Worm (Caenorhabditis elegans) whole organism, early embryonic: ENCODE measurements around the gene tni-1.

Experiments
- B0310.2 ChIP-seq: sonication (generic microtip); optimal IDR thresholded peaks from 2 replicates; lab custom pipeline; 2016; ENCODE audit warnings: mild to moderate bottlenecking, missing genetic modification characterization, missing compliant biosample characterization
- F13C5.2 ChIP-seq: sonication (generic microtip); optimal IDR thresholded peaks from 2 replicates; lab custom pipeline; 2017; ENCODE audit warnings: mild to moderate bottlenecking, missing genetic modification characterization, inconsistent platforms, missing compliant biosample characterization
- aly-1 ChIP-seq: sonication (generic microtip); optimal IDR thresholded peaks from 2 replicates; lab custom pipeline; 2016; ENCODE audit warnings: missing genetic modification characterization, missing compliant biosample characterization
- ama-1 ChIP-seq: fragments of 150-350 bp; optimal IDR thresholded peaks from 2 replicates; lab custom pipeline; 2014
- ceh-13 ChIP-seq: fragments of 200-800 bp; sonication (Bioruptor generic); optimal IDR thresholded peaks from 2 replicates; lab custom pipeline; 2018; ENCODE audit warnings: mild to moderate bottlenecking, missing genetic modification characterization, missing compliant biosample characterization
- ceh-36 ChIP-seq: sonication (generic microtip); optimal IDR thresholded peaks from 2 replicates; lab custom pipeline; 2016; ENCODE audit warnings: missing genetic modification characterization, inconsistent platforms, missing compliant biosample characterization
- ets-7 ChIP-seq: sonication (generic microtip); optimal IDR thresholded peaks from 2 replicates; lab custom pipeline; 2016; ENCODE audit warnings: missing genotype, missing genetic modification characterization, missing compliant biosample characterization
- flt-1 ChIP-seq: fragments of 200-800 bp; sonication (Bioruptor generic); IDR thresholded peaks from 2 replicates; pipeline ENCODE4 v1.3.6; 2022; ENCODE audit warnings: missing genetic modification characterization, missing compliant biosample characterization
- hmbx-1 ChIP-seq: sonication (generic microtip); optimal IDR thresholded peaks from 2 replicates; lab custom pipeline; 2016; ENCODE audit warnings: mild to moderate bottlenecking, missing genetic modification characterization, missing compliant biosample characterization
- hmg-4 ChIP-seq: fragments of 200-800 bp; sonication (Bioruptor generic); optimal IDR thresholded peaks from 2 replicates; lab custom pipeline; 2018; ENCODE audit warnings: mild to moderate bottlenecking, missing genetic modification characterization, missing compliant biosample characterization
- hnd-1 ChIP-seq: sonication (generic microtip); optimal IDR thresholded peaks from 2 replicates; lab custom pipeline; 2016; ENCODE audit warnings: missing genetic modification characterization, missing compliant biosample characterization
- scrt-1 ChIP-seq: fragments of 200-800 bp; sonication (Bioruptor generic); IDR thresholded peaks from 2 replicates; pipeline ENCODE4 v1.3.6; 2022; ENCODE audit warnings: missing genetic modification characterization, missing compliant biosample characterization
- sea-1 ChIP-seq: fragments of 200-800 bp; sonication (Bioruptor generic); conservative IDR thresholded peaks from 2 replicates; pipeline ENCODE4 v1.3.6; 2022; ENCODE audit warnings: missing genetic modification characterization, missing compliant biosample characterization
- tra-4 ChIP-seq: sonication (generic microtip); optimal IDR thresholded peaks from 2 replicates; lab custom pipeline; 2017; ENCODE audit warnings: missing genetic modification characterization, missing compliant biosample characterization

ce11 chrX:11337095-11337494 is 40.2 kb downstream of the tni-1 start:
- TF ChIP-seq tra-4 (no peak), hmbx-1 (tag; lab: Kevin White, UChicago) (no peak), F13C5.2 (tag; lab: Kevin White, UChicago) (no peak), ama-1 (lab: Kevin White, UChicago) (no peak), flt-1 (GFP tag; lab: Robert Waterston, UW) (no peak), scrt-1 (GFP tag; lab: Robert Waterston, UW) (no peak), ceh-13 (no peak), sea-1 (GFP tag; lab: Robert Waterston, UW) (no peak), hmg-4 (GFP tag; lab: Kevin White, UChicago) (no peak), ets-7 (tag; lab: Kevin White, UChicago) (no peak), hnd-1 (tag; lab: Kevin White, UChicago) (no peak), B0310.2 (tag; lab: Kevin White, UChicago) (no peak), ceh-36 (tag; lab: Kevin White, UChicago) (no peak), aly-1 (no peak)
